Worm (Caenorhabditis elegans) whole organism, midembryonic: Measurements from ENCODE around the gene srj-7.

Experiments
- T22C8.4 ChIP-seq: fragments of 200-800 bp; sonication (Bioruptor generic); IDR thresholded peaks from 2 replicates; pipeline ENCODE4 v1.3.6; 2022; ENCODE audit warnings: missing genetic modification characterization, missing compliant biosample characterization

The srj-7 gene

DNA sequence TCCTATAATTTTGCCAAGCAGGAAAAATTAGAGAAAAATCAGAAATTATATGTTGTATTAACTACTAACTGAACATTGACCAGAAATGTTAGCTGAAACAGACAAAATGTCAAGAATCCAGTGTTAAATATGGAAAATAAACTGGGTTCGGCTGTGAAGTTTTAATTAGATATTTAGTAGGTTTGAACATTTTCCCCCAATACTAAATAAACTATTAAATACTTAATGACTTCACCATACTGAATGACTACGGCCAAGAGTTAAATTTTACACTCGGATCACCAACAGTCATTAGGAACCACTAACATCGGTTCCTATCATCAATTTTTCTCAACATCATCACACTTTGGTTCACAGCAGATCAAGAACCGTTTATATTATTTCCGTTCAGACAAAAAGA is 50.6 kb downstream of the srj-7 start:
- TF ChIP-seq T22C8.4 (GFP tag; lab: Robert Waterston, UW) = no peak
